Fruit fly (Drosophila melanogaster) whole organism, wandering third instar larva: ENCODE measurements around the gene CG43085.

ENCODE experiments used
- Abd-B ChIP-seq: fragments of >200 bp; optimal IDR thresholded peaks from 2 replicates; lab custom pipeline; 2017; ENCODE audit warnings: missing biosample characterization, missing genetic modification characterization
- CG32264 ChIP-seq: fragments of 200-800 bp; sonication (Bioruptor generic); optimal IDR thresholded peaks from 2 replicates; lab custom pipeline; 2016; ENCODE audit warnings: missing biosample characterization, missing genetic modification characterization
- CrebA ChIP-seq: fragments of 200-800 bp; sonication (Bioruptor generic); optimal IDR thresholded peaks from 2 replicates; lab custom pipeline; 2016; ENCODE audit warnings: missing biosample characterization, mild to moderate bottlenecking, missing genetic modification characterization, borderline replicate concordance
- Dfd ChIP-seq: fragments of >200 bp; optimal IDR thresholded peaks from 2 replicates; lab custom pipeline; 2017; ENCODE audit warnings: missing biosample characterization, missing genetic modification characterization
- Dif ChIP-seq: fragments of 200-275, 200-300 bp; sonication (Bioruptor generic); optimal IDR thresholded peaks from 2 replicates; lab custom pipeline; 2018; ENCODE audit warnings: missing biosample characterization, missing genetic modification characterization; ENCODE audit not compliant: partially characterized antibody
- GATAd ChIP-seq: sonication (Bioruptor generic); optimal IDR thresholded peaks from 2 replicates; lab custom pipeline; 2016; ENCODE audit warnings: missing biosample characterization, missing genetic modification characterization
- HLH106 ChIP-seq: fragments of 200-800 bp; optimal IDR thresholded peaks from 3 replicates; lab custom pipeline; 2019; ENCODE audit warnings: missing biosample characterization, mild to moderate bottlenecking, missing genetic modification characterization, moderate library complexity
- Hnf4 ChIP-seq: fragments of 200-800 bp; sonication (Bioruptor generic); optimal IDR thresholded peaks from 2 replicates; lab custom pipeline; 2016; ENCODE audit warnings: missing biosample characterization, mild to moderate bottlenecking, missing genetic modification characterization
- Hr78 ChIP-seq: fragments of >200 bp; optimal IDR thresholded peaks from 2 replicates; lab custom pipeline; 2017; ENCODE audit warnings: missing biosample characterization, missing genetic modification characterization
- Hr83 ChIP-seq: fragments of 200-300 bp; sonication (Bioruptor generic); optimal IDR thresholded peaks from 2 replicates; lab custom pipeline; 2016; ENCODE audit warnings: missing biosample characterization, mild to moderate bottlenecking, missing genetic modification characterization, moderate library complexity; ENCODE audit not compliant: poor library complexity, severe bottlenecking
- Jra ChIP-seq: sonication (Bioruptor generic); optimal IDR thresholded peaks from 2 replicates; lab custom pipeline; 2016; ENCODE audit warnings: missing biosample characterization, missing genetic modification characterization
- Mio ChIP-seq: sonication (Bioruptor generic); optimal IDR thresholded peaks from 2 replicates; lab custom pipeline; 2016; ENCODE audit warnings: missing biosample characterization, missing genetic modification characterization
- Myc ChIP-seq: fragments of >200 bp; optimal IDR thresholded peaks from 2 replicates; lab custom pipeline; 2017
- N ChIP-seq: fragments of >200 bp; optimal IDR thresholded peaks from 2 replicates; lab custom pipeline; 2018; ENCODE audit warnings: missing biosample characterization, missing external identifiers, missing genetic modification characterization
- OdsH ChIP-seq: fragments of 200-800 bp; sonication (Bioruptor generic); optimal IDR thresholded peaks from 2 replicates; lab custom pipeline; 2016; ENCODE audit warnings: missing biosample characterization, mild to moderate bottlenecking, missing genetic modification characterization
- Rel ChIP-seq, 2 experiments: fragments of 200-800 bp; sonication (Bioruptor generic) in 1 of 2; optimal IDR thresholded peaks; 2 replicates in 1 of 2; 3 replicates in 1 of 2; lab custom pipeline; 2016 to 2019; ENCODE audit warnings: mild to moderate bottlenecking in 2 of 2, missing biosample characterization in 2 of 2, missing genetic modification characterization in 2 of 2, moderate library complexity in 1 of 2
- Sp1 ChIP-seq: fragments of 200-800 bp; sonication (Bioruptor generic); optimal IDR thresholded peaks from 3 replicates; lab custom pipeline; 2019; ENCODE audit warnings: missing biosample characterization, mild to moderate bottlenecking, missing genetic modification characterization, moderate library complexity
- Vsx2 ChIP-seq: fragments of 200-300, 225-300 bp; sonication (Bioruptor generic); optimal IDR thresholded peaks from 2 replicates; lab custom pipeline; 2018; ENCODE audit warnings: missing biosample characterization, missing genetic modification characterization; ENCODE audit not compliant: partially characterized antibody
- brk ChIP-seq: fragments of 200-800 bp; sonication (Bioruptor generic); optimal IDR thresholded peaks from 2 replicates; lab custom pipeline; 2016; ENCODE audit warnings: missing biosample characterization, mild to moderate bottlenecking, missing genetic modification characterization
- dl ChIP-seq, 2 experiments: fragments of 175-275, 200-275 bp in 1 of 2; fragments of 200-275 bp in 1 of 2; sonication (Bioruptor generic); optimal IDR thresholded peaks; lab custom pipeline; 2018; ENCODE audit warnings: mild to moderate bottlenecking in 2 of 2, missing biosample characterization in 2 of 2, missing genetic modification characterization in 2 of 2, moderate library complexity in 2 of 2; ENCODE audit not compliant: partially characterized antibody in 2 of 2, insufficient read depth in 1 of 2
- dmrt93B ChIP-seq: fragments of 200-800 bp; sonication (Bioruptor generic); optimal IDR thresholded peaks from 2 replicates; lab custom pipeline; 2018; ENCODE audit warnings: missing biosample characterization, mild to moderate bottlenecking, missing genetic modification characterization
- dsf ChIP-seq: sonication (Bioruptor generic); optimal IDR thresholded peaks from 2 replicates; lab custom pipeline; 2016; ENCODE audit warnings: missing biosample characterization, missing genetic modification characterization, borderline replicate concordance
- ey ChIP-seq: fragments of 200-800 bp; sonication (Bioruptor generic); optimal IDR thresholded peaks from 2 replicates; lab custom pipeline; 2016; ENCODE audit warnings: missing biosample characterization, missing genetic modification characterization
- foxo ChIP-seq, 2 experiments: fragments of 200-800 bp; sonication (Bioruptor generic); optimal IDR thresholded peaks; 2 replicates in 1 of 2; 3 replicates in 1 of 2; lab custom pipeline; 2016 to 2017; ENCODE audit warnings: missing biosample characterization in 2 of 2, missing genetic modification characterization in 2 of 2
- fru ChIP-seq: fragments of 200-800 bp; sonication (Bioruptor generic); optimal IDR thresholded peaks from 3 replicates; lab custom pipeline; 2016; ENCODE audit warnings: missing biosample characterization, mild to moderate bottlenecking, missing genetic modification characterization
- h ChIP-seq: fragments of 200-800 bp; sonication (Bioruptor generic); optimal IDR thresholded peaks from 3 replicates; lab custom pipeline; 2016; ENCODE audit warnings: missing biosample characterization, mild to moderate bottlenecking, missing genetic modification characterization
- jim ChIP-seq: fragments of 175-275, 200-325 bp; sonication (Bioruptor generic); optimal IDR thresholded peaks from 2 replicates; lab custom pipeline; 2016; ENCODE audit warnings: missing biosample characterization, mild to moderate bottlenecking, missing genetic modification characterization
- lola ChIP-seq: fragments of >200 bp; optimal IDR thresholded peaks from 2 replicates; lab custom pipeline; 2017; ENCODE audit warnings: missing biosample characterization, missing genetic modification characterization
- pan ChIP-seq: fragments of >200 bp; optimal IDR thresholded peaks from 2 replicates; lab custom pipeline; 2017
- psq ChIP-seq: fragments of 200-800 bp; sonication (Bioruptor generic); optimal IDR thresholded peaks from 3 replicates; lab custom pipeline; 2017; ENCODE audit warnings: missing biosample characterization, mild to moderate bottlenecking, missing genetic modification characterization, moderate library complexity
- rgr ChIP-seq: fragments of 200-800 bp; sonication (Bioruptor generic); optimal IDR thresholded peaks from 3 replicates; lab custom pipeline; 2016; ENCODE audit warnings: missing biosample characterization, mild to moderate bottlenecking, missing genetic modification characterization
- sv ChIP-seq: fragments of 200-800 bp; sonication (Bioruptor generic); optimal IDR thresholded peaks from 3 replicates; lab custom pipeline; 2016; ENCODE audit warnings: missing biosample characterization, missing genetic modification characterization
- tai ChIP-seq: sonication (Bioruptor generic); optimal IDR thresholded peaks from 2 replicates; lab custom pipeline; 2016; ENCODE audit warnings: missing biosample characterization, missing genetic modification characterization
- woc ChIP-seq: sonication (Bioruptor generic); optimal IDR thresholded peaks from 2 replicates; lab custom pipeline; 2016; ENCODE audit warnings: missing biosample characterization, mild to moderate bottlenecking, missing genetic modification characterization

CG43085 gene

DNA sequence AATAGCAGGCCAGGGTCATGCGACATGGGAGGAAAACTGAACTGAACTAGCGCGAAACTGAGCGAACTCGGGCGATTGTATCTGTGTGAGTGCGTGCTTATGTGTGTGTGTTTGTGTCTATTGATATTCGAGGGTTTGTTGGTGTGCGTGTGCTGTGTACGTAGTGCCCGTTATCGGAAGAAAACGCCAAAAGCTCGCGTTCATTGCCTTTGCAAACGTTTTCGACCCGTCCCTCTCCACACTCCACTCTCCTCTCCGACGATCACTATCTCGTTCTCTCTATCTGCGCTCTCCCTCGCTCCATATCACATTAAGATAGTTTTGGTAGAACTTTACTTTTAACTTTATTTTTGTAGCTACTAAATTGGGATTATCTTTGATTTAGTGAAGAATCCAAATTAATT is 29.7 kb downstream of the CG43085 start:
- TF ChIP-seq Vsx2 (GFP tag; lab: Kevin White, UChicago) (no peak), psq (no peak), Sp1 (GFP tag; lab: Kevin White, UChicago) (no peak), CG32264 (no peak), h (GFP tag; lab: Kevin White, UChicago) (peak; percentile 16), N (GFP tag; lab: Kevin White, UChicago) (peak; percentile 10), woc (GFP tag; lab: Kevin White, UChicago) (no peak)

DNA sequence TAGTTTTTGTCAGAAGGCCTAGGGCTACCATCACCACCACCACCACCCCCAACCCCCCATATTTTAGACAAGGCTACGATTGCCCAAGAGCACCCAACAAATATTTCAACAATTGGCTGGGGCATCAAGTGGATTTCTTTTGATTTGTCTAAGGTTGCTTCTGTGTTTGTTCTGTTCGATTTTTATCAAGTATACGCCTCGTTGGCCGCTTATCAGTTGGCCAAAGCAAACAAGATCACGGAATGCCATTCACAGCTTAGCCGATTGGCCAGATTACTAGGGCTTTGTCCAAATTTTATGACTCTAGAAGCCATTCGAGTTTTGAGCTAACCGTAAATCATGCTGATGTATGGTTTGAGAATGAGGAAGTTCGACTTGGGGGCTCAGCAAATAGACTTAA is 30.7 kb downstream of the CG43085 start:
- TF ChIP-seq tai (GFP tag; lab: Kevin White, UChicago) (no peak), woc (GFP tag; lab: Kevin White, UChicago) (no peak), pan (lab: Kevin White, UChicago) (no peak), Abd-B (GFP tag; lab: Kevin White, UChicago) (no peak), Hnf4 (GFP tag; lab: Kevin White, UChicago) (no peak), Dif (GFP tag; lab: Kevin White, UChicago) (no peak), Hr78 (GFP tag; lab: Kevin White, UChicago) (no peak), jim (GFP tag; lab: Kevin White, UChicago) (no peak), HLH106 (tag; lab: Kevin White, UChicago) (no peak), Myc (lab: Kevin White, UChicago) (no peak), OdsH (GFP tag; lab: Kevin White, UChicago) (no peak), GATAd (GFP tag; lab: Kevin White, UChicago) (no peak), dsf (GFP tag; lab: Kevin White, UChicago) (no peak)

- TF ChIP-seq dmrt93B (GFP tag; lab: Kevin White, UChicago) (no peak), brk (GFP tag; lab: Kevin White, UChicago) (no peak), OdsH (GFP tag; lab: Kevin White, UChicago) (no peak), psq (no peak), Dfd (GFP tag; lab: Kevin White, UChicago) (no peak), ey (GFP tag; lab: Kevin White, UChicago) (no peak), rgr (no peak), Myc (lab: Kevin White, UChicago) (no peak)
These were observed 31.3 kb downstream of the CG43085 start for dm6 chr3L:17615286-17615685.

- no peak for TF ChIP-seq woc (GFP tag; lab: Kevin White, UChicago)
- TF ChIP-seq CrebA: peak; percentile 54
- TF ChIP-seq N (GFP tag; lab: Kevin White, UChicago): peak; percentile 24
- no peak for TF ChIP-seq lola
- no peak for TF ChIP-seq Rel (GFP tag; optimal IDR thresholded peaks at IDR 0.05; lab: Kevin White, UChicago)
- peak; percentile 26 for TF ChIP-seq Rel (tag; optimal IDR thresholded peaks at IDR 0.05; lab: Kevin White, UChicago)
- TF ChIP-seq Jra (GFP tag; lab: Kevin White, UChicago): peak; percentile 74
- TF ChIP-seq HLH106 (tag; lab: Kevin White, UChicago): no peak
- TF ChIP-seq Vsx2 (GFP tag; lab: Kevin White, UChicago): no peak
- TF ChIP-seq foxo (GFP tag; optimal IDR thresholded peaks at IDR 0.05; lab: Kevin White, UChicago): no peak
- peak; percentile 28 for TF ChIP-seq psq
- no peak for TF ChIP-seq Mio (GFP tag; lab: Kevin White, UChicago)
- TF ChIP-seq Hnf4 (GFP tag; lab: Kevin White, UChicago): no peak
- no peak for TF ChIP-seq dl (GFP tag; optimal IDR thresholded peaks at IDR 0.05; lab: Kevin White, UChicago; ENCODE audit: insufficient read depth in 1 of 2, partially characterized antibody in 2 of 2)
- no peak for TF ChIP-seq Myc (lab: Kevin White, UChicago)
- TF ChIP-seq Dif (GFP tag; lab: Kevin White, UChicago): no peak
- TF ChIP-seq Hr83: peak; percentile 24
These were observed 32.6 kb downstream of the CG43085 start for dm6 chr3L:17613972-17614384.

- TF ChIP-seq dmrt93B (GFP tag; lab: Kevin White, UChicago) (peak; percentile 16), tai (GFP tag; lab: Kevin White, UChicago) (peak; percentile 28), Sp1 (GFP tag; lab: Kevin White, UChicago) (peak; percentile 59), OdsH (GFP tag; lab: Kevin White, UChicago) (peak; percentile 1), sv (no peak), Rel (GFP tag; optimal IDR thresholded peaks at IDR 0.05; lab: Kevin White, UChicago) (no peak), Rel (tag; optimal IDR thresholded peaks at IDR 0.05; lab: Kevin White, UChicago) (peak; percentile 52), CrebA (no peak), foxo (GFP tag; optimal IDR thresholded peaks at IDR 0.05; lab: Kevin White, UChicago) (peak in 1 of 2 experiments; percentile 32), psq (peak; percentile 2), Hr78 (GFP tag; lab: Kevin White, UChicago) (no peak), HLH106 (tag; lab: Kevin White, UChicago) (peak; percentile 72), jim (GFP tag; lab: Kevin White, UChicago) (peak; percentile 67), fru (GFP tag; lab: Kevin White, UChicago) (no peak)
These were observed 33.2 kb downstream of the CG43085 start for dm6 chr3L:17613292-17613734.
